Worm (Caenorhabditis elegans) whole organism, midembryonic: ENCODE results near the gene pqn-96.
A peak's percentile ranks its signal among the peaks of the same experiment; 100 is the strongest.

Source experiments
- cog-1 ChIP-seq: sonication (generic microtip); optimal IDR thresholded peaks from 2 replicates; lab custom pipeline; 2016; ENCODE audit warnings: missing genetic modification characterization, missing compliant biosample characterization
- flt-1 ChIP-seq: fragments of 200-800 bp; sonication (Bioruptor generic); IDR thresholded peaks from 2 replicates; pipeline ENCODE4 v1.3.6; 2022; ENCODE audit warnings: missing genetic modification characterization, missing compliant biosample characterization
- med-1 ChIP-seq: sonication (generic microtip); optimal IDR thresholded peaks from 2 replicates; lab custom pipeline; 2017; ENCODE audit warnings: missing genetic modification characterization, mild to moderate bottlenecking, missing compliant biosample characterization, antibody characterized with exemption, missing genetic modification reagents; ENCODE audit not compliant: insufficient read depth
- ztf-23 ChIP-seq: fragments of 200-800 bp; sonication (Bioruptor generic); IDR thresholded peaks from 2 replicates; pipeline ENCODE4 v1.3.6; 2022; ENCODE audit warnings: missing genetic modification reagents, missing genetic modification characterization, missing compliant biosample characterization

- no peak for TF ChIP-seq med-1 (GFP tag; lab: Kevin White, UChicago)
- TF ChIP-seq flt-1 (GFP tag; lab: Robert Waterston, UW), result peak; percentile 79
- peak; percentile 78 for TF ChIP-seq ztf-23
- peak; percentile 90 for TF ChIP-seq cog-1 (tag; lab: Kevin White, UChicago)
These were observed 7.8 kb upstream of the pqn-96 start, which contains the start of gene rpn-3 for ce11 chrIII:8446940-8447403.
